Fruit fly (Drosophila melanogaster) whole organism, embryonic: ENCODE results near the gene CG33687.
A peak's percentile ranks its signal among the peaks of the same experiment; 100 is the strongest.

ENCODE experiments used
- Aef1 ChIP-seq: fragments of 200-800 bp; sonication (Bioruptor generic); IDR thresholded peaks from 3 replicates; pipeline ENCODE4 v1.3.6; 2022; ENCODE audit warnings: missing biosample characterization, missing genetic modification characterization
- Antp ChIP-seq: fragments of 200-800 bp; sonication (Bioruptor generic); optimal IDR thresholded peaks from 3 replicates; lab custom pipeline; 2016; ENCODE audit warnings: missing biosample characterization, missing genetic modification characterization
- CG10431 ChIP-seq: fragments of 200-800 bp; sonication (Bioruptor generic); optimal IDR thresholded peaks from 3 replicates; lab custom pipeline; 2018; ENCODE audit warnings: missing biosample characterization, mild to moderate bottlenecking, missing genetic modification characterization
- CG10565 ChIP-seq: fragments of 200-800 bp; sonication (Bioruptor generic); optimal IDR thresholded peaks from 3 replicates; lab custom pipeline; 2016; ENCODE audit warnings: missing biosample characterization, mild to moderate bottlenecking, missing genetic modification characterization
- CG11085 ChIP-seq: fragments of 200-800 bp; sonication (Bioruptor generic); IDR thresholded peaks from 2 replicates; pipeline ENCODE4 v1.3.6; 2022; ENCODE audit warnings: missing biosample characterization, missing genetic modification characterization
- CG11456 ChIP-seq: fragments of 200-800 bp; sonication (Bioruptor generic); IDR thresholded peaks from 3 replicates; pipeline ENCODE4 v1.3.6; 2022; ENCODE audit warnings: missing biosample characterization, missing genetic modification characterization
- CG12744 ChIP-seq: fragments of 200-800 bp; sonication (Bioruptor generic); optimal IDR thresholded peaks from 2 replicates; lab custom pipeline; 2016; ENCODE audit warnings: missing biosample characterization, missing genetic modification characterization
- CG12769 ChIP-seq: fragments of 200-800 bp; sonication (Bioruptor generic); optimal IDR thresholded peaks from 2 replicates; lab custom pipeline; 2019; ENCODE audit warnings: missing biosample characterization, mild to moderate bottlenecking, missing genetic modification characterization, moderate library complexity
- CG12942 ChIP-seq: fragments of 200-800 bp; sonication (Bioruptor generic); optimal IDR thresholded peaks from 3 replicates; lab custom pipeline; 2016; ENCODE audit warnings: missing biosample characterization, missing genetic modification characterization
- CG18764 ChIP-seq: fragments of 200-800 bp; sonication (Bioruptor generic); optimal IDR thresholded peaks from 3 replicates; lab custom pipeline; 2016; ENCODE audit warnings: missing biosample characterization, missing genetic modification characterization
- CG2875 ChIP-seq: fragments of 200-800 bp; sonication (Bioruptor generic); optimal IDR thresholded peaks from 2 replicates; lab custom pipeline; 2017; ENCODE audit warnings: missing biosample characterization, mild to moderate bottlenecking, missing genetic modification characterization, missing genetic modification reagents
- CG31365 ChIP-seq: fragments of 200-800 bp; sonication (Bioruptor generic); optimal IDR thresholded peaks from 2 replicates; lab custom pipeline; 2018; ENCODE audit warnings: missing biosample characterization, mild to moderate bottlenecking, missing genetic modification characterization
- CG3838 ChIP-seq: fragments of 200-800 bp; sonication (Bioruptor generic); optimal IDR thresholded peaks from 3 replicates; lab custom pipeline; 2016; ENCODE audit warnings: missing biosample characterization, missing genetic modification characterization
- CG4707 ChIP-seq: fragments of 200-800 bp; sonication (Bioruptor generic); optimal IDR thresholded peaks from 2 replicates; lab custom pipeline; 2018; ENCODE audit warnings: missing biosample characterization, mild to moderate bottlenecking, missing genetic modification characterization, moderate library complexity
- CG4730 ChIP-seq: fragments of 200-800 bp; sonication (Bioruptor generic); IDR thresholded peaks from 2 replicates; pipeline ENCODE4 v1.3.6; 2022; ENCODE audit warnings: missing biosample characterization, missing genetic modification characterization
- CG5180 ChIP-seq: fragments of 200-800 bp; sonication (Bioruptor generic); optimal IDR thresholded peaks from 3 replicates; lab custom pipeline; 2017; ENCODE audit warnings: missing biosample characterization, missing genetic modification characterization, mild to moderate bottlenecking, moderate library complexity, missing genetic modification reagents
- CG7357 ChIP-seq: fragments of 200-800 bp; sonication (Bioruptor generic); IDR thresholded peaks from 3 replicates; pipeline ENCODE4 v1.3.6; 2022; ENCODE audit warnings: missing biosample characterization, missing genetic modification characterization
- CG8944 ChIP-seq: fragments of 200-800 bp; sonication (Bioruptor generic); optimal IDR thresholded peaks from 3 replicates; lab custom pipeline; 2016; ENCODE audit warnings: missing biosample characterization, missing genetic modification characterization
- CG9215 ChIP-seq: fragments of 200-800 bp; sonication (Bioruptor generic); IDR thresholded peaks from 2 replicates; pipeline ENCODE4 v1.3.6; 2022; ENCODE audit warnings: missing biosample characterization, missing genetic modification characterization
- CrebB ChIP-seq: fragments of 200-800 bp; sonication (Bioruptor generic); optimal IDR thresholded peaks from 3 replicates; lab custom pipeline; 2018; ENCODE audit warnings: missing biosample characterization, mild to moderate bottlenecking, missing genetic modification characterization
- Eip74EF ChIP-seq, 2 experiments: fragments of 200-800 bp in 1 of 2; fragments of >200 bp in 1 of 2; sonication (Bioruptor generic) in 1 of 2; optimal IDR thresholded peaks; 2 replicates each; lab custom pipeline; 2017 to 2019; ENCODE audit warnings: missing biosample characterization in 2 of 2, missing genetic modification characterization in 2 of 2, mild to moderate bottlenecking in 1 of 2, moderate library complexity in 1 of 2
- GATAe ChIP-seq: fragments of 200-800 bp; sonication (Bioruptor generic); conservative IDR thresholded peaks from 2 replicates; pipeline ENCODE4 v1.3.6; 2022; ENCODE audit warnings: missing biosample characterization, missing genetic modification characterization
- Hr3 ChIP-seq: fragments of 200-800 bp; sonication (Bioruptor generic); optimal IDR thresholded peaks from 3 replicates; lab custom pipeline; 2016; ENCODE audit warnings: missing biosample characterization, missing genetic modification characterization
- Jarid2 ChIP-seq: fragments of 200-800 bp; sonication (Bioruptor generic); optimal IDR thresholded peaks from 3 replicates; lab custom pipeline; 2017; ENCODE audit warnings: mild to moderate bottlenecking, missing biosample characterization, missing genetic modification reagents, missing genetic modification characterization
- MTF-1 ChIP-seq: fragments of 200-800 bp; sonication (Bioruptor generic); optimal IDR thresholded peaks from 2 replicates; lab custom pipeline; 2018; ENCODE audit warnings: missing biosample characterization, mild to moderate bottlenecking, missing genetic modification characterization, borderline replicate concordance
- Mes4 ChIP-seq: fragments of 200-800 bp; sonication (Bioruptor generic); optimal IDR thresholded peaks from 2 replicates; lab custom pipeline; 2016; ENCODE audit warnings: missing biosample characterization, missing genetic modification characterization
- Mrtf ChIP-seq: fragments of 200-800 bp; sonication (Bioruptor generic); IDR thresholded peaks from 3 replicates; pipeline ENCODE4 v1.3.6; 2022; ENCODE audit warnings: missing biosample characterization, missing genetic modification characterization
- Oaz ChIP-seq: fragments of 200-800 bp; sonication (Bioruptor generic); IDR thresholded peaks from 2 replicates; pipeline ENCODE4 v1.3.6; 2022; ENCODE audit warnings: missing biosample characterization, missing genetic modification characterization
- Side ChIP-seq: fragments of 200-800 bp; sonication (Bioruptor generic); optimal IDR thresholded peaks from 2 replicates; lab custom pipeline; 2016; ENCODE audit warnings: missing biosample characterization, missing genetic modification characterization
- Spps ChIP-seq: fragments of 200-800 bp; sonication (Bioruptor generic); optimal IDR thresholded peaks from 2 replicates; lab custom pipeline; 2018; ENCODE audit warnings: missing biosample characterization, mild to moderate bottlenecking, missing genetic modification characterization
- al ChIP-seq: fragments of 200-800 bp; sonication (Bioruptor generic); IDR thresholded peaks from 2 replicates; pipeline ENCODE4 v1.3.6; 2022; ENCODE audit warnings: missing biosample characterization, missing genetic modification characterization
- az2 ChIP-seq: fragments of 200-800 bp; sonication (Bioruptor generic); optimal IDR thresholded peaks from 3 replicates; lab custom pipeline; 2016; ENCODE audit warnings: missing biosample characterization, missing genetic modification characterization
- bigmax ChIP-seq: fragments of 200-800 bp; sonication (Bioruptor generic); optimal IDR thresholded peaks from 2 replicates; lab custom pipeline; 2018; ENCODE audit warnings: missing biosample characterization, mild to moderate bottlenecking, missing genetic modification characterization
- chinmo ChIP-seq: fragments of 200-800 bp; sonication (Bioruptor generic); IDR thresholded peaks from 4 replicates; pipeline ENCODE4 v1.3.6; 2022; ENCODE audit warnings: missing biosample characterization, missing genetic modification characterization; ENCODE audit not compliant: partially characterized antibody
- chm ChIP-seq: fragments of 200-800 bp; sonication (Bioruptor generic); IDR thresholded peaks from 2 replicates; pipeline ENCODE4 v1.3.6; 2022; ENCODE audit warnings: missing biosample characterization, missing genetic modification characterization
- crc ChIP-seq: fragments of 200-800 bp; sonication (Bioruptor generic); optimal IDR thresholded peaks from 2 replicates; lab custom pipeline; 2016; ENCODE audit warnings: missing biosample characterization, missing genetic modification characterization
- disco-r ChIP-seq: fragments of 200-800 bp; sonication (Bioruptor generic); optimal IDR thresholded peaks from 2 replicates; lab custom pipeline; 2016; ENCODE audit warnings: missing biosample characterization, missing genetic modification characterization
- ems ChIP-seq: fragments of 200-800 bp; sonication (Bioruptor generic); optimal IDR thresholded peaks from 3 replicates; lab custom pipeline; 2016; ENCODE audit warnings: missing biosample characterization, missing genetic modification characterization
- ewg ChIP-seq: fragments of 200-800 bp; sonication (Bioruptor generic); optimal IDR thresholded peaks from 3 replicates; lab custom pipeline; 2017; ENCODE audit warnings: mild to moderate bottlenecking, missing biosample characterization, missing genetic modification reagents, missing genetic modification characterization
- gt ChIP-seq: fragments of 200-800 bp; sonication (Bioruptor generic); IDR thresholded peaks from 2 replicates; pipeline ENCODE4 v1.3.6; 2022; ENCODE audit warnings: missing biosample characterization, missing genetic modification characterization
- lilli ChIP-seq: fragments of 200-800 bp; sonication (Bioruptor generic); optimal IDR thresholded peaks from 3 replicates; lab custom pipeline; 2016; ENCODE audit warnings: missing biosample characterization, missing genetic modification characterization
- lov ChIP-seq, 2 experiments: fragments of 200-800 bp in 1 of 2; fragments of >200 bp in 1 of 2; sonication (Bioruptor generic) in 1 of 2; IDR thresholded peaks in 1 of 2; optimal IDR thresholded peaks in 1 of 2; 2 replicates in 1 of 2; 3 replicates in 1 of 2; pipeline versions ENCODE4 v1.3.6 to Lab custom; 2017 to 2022; ENCODE audit warnings: missing biosample characterization in 1 of 2, missing genetic modification characterization in 1 of 2
- luna ChIP-seq: fragments of 200-800 bp; sonication (Bioruptor generic); optimal IDR thresholded peaks from 2 replicates; lab custom pipeline; 2016; ENCODE audit warnings: missing biosample characterization, missing genetic modification characterization
- mam ChIP-seq: fragments of 200-800 bp; sonication (Bioruptor generic); optimal IDR thresholded peaks from 3 replicates; lab custom pipeline; 2016; ENCODE audit warnings: missing biosample characterization, missing genetic modification characterization
- pan ChIP-seq, 4 experiments: fragments of >200 bp in 3 of 4; fragments of 200-800 bp in 1 of 4; sonication (Bioruptor generic) in 1 of 4; optimal IDR thresholded peaks in 3 of 4; IDR thresholded peaks in 1 of 4; 2 replicates each; pipeline versions ENCODE4 v1.3.6 to Lab custom; 2017 to 2022; ENCODE audit warnings: missing biosample characterization in 2 of 4, missing genetic modification characterization in 2 of 4, mixed read lengths in 1 of 4
- pfk ChIP-seq: fragments of 200-800 bp; sonication (Bioruptor generic); optimal IDR thresholded peaks from 2 replicates; lab custom pipeline; 2018; ENCODE audit warnings: missing biosample characterization, mild to moderate bottlenecking, missing genetic modification characterization, moderate library complexity
- pita ChIP-seq: fragments of 200-800 bp; sonication (Bioruptor generic); optimal IDR thresholded peaks from 2 replicates; lab custom pipeline; 2017; ENCODE audit warnings: missing biosample characterization, mild to moderate bottlenecking, missing genetic modification characterization
- schlank ChIP-seq: fragments of 200-800 bp; sonication (Bioruptor generic); optimal IDR thresholded peaks from 2 replicates; lab custom pipeline; 2018; ENCODE audit warnings: missing biosample characterization, mild to moderate bottlenecking, missing genetic modification characterization
- shn ChIP-seq: fragments of 200-800 bp; sonication (Bioruptor generic); optimal IDR thresholded peaks from 3 replicates; lab custom pipeline; 2016; ENCODE audit warnings: missing biosample characterization, missing genetic modification characterization
- sug ChIP-seq: fragments of 200-800 bp; optimal IDR thresholded peaks from 2 replicates; lab custom pipeline; 2019; ENCODE audit warnings: missing biosample characterization, mild to moderate bottlenecking, missing genetic modification characterization, moderate library complexity
- zen2 ChIP-seq: fragments of 200-800 bp; sonication (Bioruptor generic); IDR thresholded peaks from 3 replicates; pipeline ENCODE4 v1.3.6; 2022; ENCODE audit warnings: missing biosample characterization, missing genetic modification characterization; ENCODE audit not compliant: partially characterized antibody

CG33687 gene

dm6 chr3L:16172809-16173276 lies 24.8 kb upstream of the CG33687 start (continued):
- TF ChIP-seq Jarid2 (GFP tag; lab: Kevin White, UChicago) (no peak), mam (no peak), pan (optimal IDR thresholded peaks at IDR 0.05; lab: Kevin White, UChicago) (no peak), pan (GFP tag; optimal IDR thresholded peaks at IDR 0.05 in 1 of 2, IDR thresholded peaks at IDR 0.05 in 1 of 2) (no peak), lilli (GFP tag; lab: Kevin White, UChicago) (no peak), gt (no peak), CG4730 (GFP tag; lab: Robert Waterston, UW) (no peak), al (GFP tag; lab: Robert Waterston, UW) (no peak), GATAe (no peak), CG5180 (peak; percentile 2), Oaz (GFP tag; lab: Robert Waterston, UW) (no peak), ewg (GFP tag; lab: Kevin White, UChicago) (peak; percentile 3), bigmax (GFP tag; lab: Kevin White, UChicago) (no peak), CG31365 (tag; lab: Kevin White, UChicago) (no peak), CG8944 (no peak), crc (no peak), schlank (tag; lab: Kevin White, UChicago) (no peak), luna (no peak), pita (GFP tag; lab: Kevin White, UChicago) (no peak), Side (GFP tag; lab: Kevin White, UChicago) (no peak), chm (GFP tag; lab: Robert Waterston, UW) (no peak), Aef1 (no peak), CG10565 (GFP tag; lab: Kevin White, UChicago) (no peak), Spps (no peak), sug (tag; lab: Kevin White, UChicago) (no peak), disco-r (GFP tag; lab: Kevin White, UChicago) (no peak), Antp (GFP tag; lab: Kevin White, UChicago) (no peak), CG7357 (no peak), CG12744 (GFP tag; lab: Kevin White, UChicago) (no peak), zen2 (no peak), CG12769 (no peak), ems (GFP tag; lab: Kevin White, UChicago) (no peak), shn (GFP tag; lab: Kevin White, UChicago) (no peak), az2 (GFP tag; lab: Kevin White, UChicago) (peak; percentile 18), CG11085 (GFP tag; lab: Robert Waterston, UW) (no peak), Hr3 (GFP tag; lab: Kevin White, UChicago) (peak; percentile 43), CrebB (tag; lab: Kevin White, UChicago) (no peak), CG4707 (GFP tag; lab: Kevin White, UChicago) (no peak), CG11456 (GFP tag; lab: Robert Waterston, UW) (no peak), CG10431 (GFP tag; lab: Kevin White, UChicago) (no peak), chinmo (GFP tag; lab: Robert Waterston, UW) (no peak), CG9215 (GFP tag; lab: Robert Waterston, UW) (no peak), CG18764 (GFP tag; lab: Kevin White, UChicago) (no peak), Mrtf (GFP tag; lab: Robert Waterston, UW) (no peak), CG12942 (GFP tag; lab: Kevin White, UChicago) (no peak), lov (optimal IDR thresholded peaks at IDR 0.05; lab: Kevin White, UChicago) (no peak), lov (GFP tag; IDR thresholded peaks at IDR 0.05; lab: Robert Waterston, UW) (no peak), CG2875 (GFP tag; lab: Kevin White, UChicago) (no peak), MTF-1 (GFP tag; lab: Kevin White, UChicago) (no peak), pfk (GFP tag; lab: Kevin White, UChicago) (no peak), Mes4 (no peak), CG3838 (no peak), Eip74EF (GFP tag; optimal IDR thresholded peaks at IDR 0.05; lab: Kevin White, UChicago) (peak in 1 of 2 experiments; percentile 3)
